Worm (Caenorhabditis elegans) whole organism, late embryonic: Measurements from ENCODE around the gene lelo-4.

Experiments
- C08G9.2 ChIP-seq: sonication (generic microtip); optimal IDR thresholded peaks from 2 replicates; lab custom pipeline; 2016; ENCODE audit warnings: mild to moderate bottlenecking, missing genetic modification characterization, moderate library complexity, missing compliant biosample characterization
- F13H6.1 ChIP-seq: sonication (generic microtip); optimal IDR thresholded peaks from 2 replicates; lab custom pipeline; 2016; ENCODE audit warnings: missing genetic modification characterization, missing compliant biosample characterization
- Y22D7AL.16 ChIP-seq: sonication (generic microtip); optimal IDR thresholded peaks from 2 replicates; lab custom pipeline; 2016; ENCODE audit warnings: missing genetic modification characterization, missing compliant biosample characterization
- ama-1 ChIP-seq: fragments of 150-350 bp; optimal IDR thresholded peaks from 2 replicates; lab custom pipeline; 2014
- ceh-22 ChIP-seq: sonication (generic microtip); optimal IDR thresholded peaks from 2 replicates; lab custom pipeline; 2017; ENCODE audit warnings: missing biosample characterization, missing genetic modification characterization
- ets-4 ChIP-seq: sonication (generic microtip); optimal IDR thresholded peaks from 2 replicates; lab custom pipeline; 2016; ENCODE audit warnings: missing genetic modification characterization, missing compliant biosample characterization
- lin-11 ChIP-seq: fragments of 200-800 bp; sonication (Bioruptor generic); optimal IDR thresholded peaks from 2 replicates; lab custom pipeline; 2018; ENCODE audit warnings: mild to moderate bottlenecking, missing genetic modification characterization, missing compliant biosample characterization
- npax-4 ChIP-seq: sonication (generic microtip); optimal IDR thresholded peaks from 2 replicates; lab custom pipeline; 2016; ENCODE audit warnings: missing genetic modification characterization, missing compliant biosample characterization
- pag-3 ChIP-seq: sonication (generic microtip); optimal IDR thresholded peaks from 2 replicates; lab custom pipeline; 2016; ENCODE audit warnings: missing compliant biosample characterization, missing genetic modification characterization, borderline replicate concordance
- sox-4 ChIP-seq: sonication (generic microtip); optimal IDR thresholded peaks from 2 replicates; lab custom pipeline; 2017; ENCODE audit warnings: mild to moderate bottlenecking, missing genetic modification characterization, inconsistent platforms, missing compliant biosample characterization
- unc-55 ChIP-seq: sonication (generic microtip); optimal IDR thresholded peaks from 2 replicates; lab custom pipeline; 2017; ENCODE audit warnings: missing biosample characterization, missing genetic modification reagents, missing genetic modification characterization

ce11 chrII:5669580-5669979, 45.1 kb upstream of the lelo-4 start, which contains the start of gene C25H3.17:
- TF ChIP-seq ama-1 (lab: Kevin White, UChicago) (no peak), sox-4 (no peak), F13H6.1 (tag; lab: Kevin White, UChicago) (no peak), lin-11 (tag; lab: Kevin White, UChicago) (no peak), ceh-22 (tag; lab: Kevin White, UChicago) (no peak), ets-4 (tag; lab: Kevin White, UChicago) (no peak), C08G9.2 (tag; lab: Kevin White, UChicago) (no peak), npax-4 (tag; lab: Kevin White, UChicago) (no peak), unc-55 (GFP tag; lab: Kevin White, UChicago) (no peak), Y22D7AL.16 (tag; lab: Kevin White, UChicago) (no peak), pag-3 (tag; lab: Kevin White, UChicago) (no peak)
